Worm (Caenorhabditis elegans): ENCODE data around the gene sra-12.

sra-12 gene

ce11 chrII:10917174-10917573 lies 12.9 kb upstream of the sra-12 start, which contains the start of gene F44F4.10:
F44F4.10 (minus strand) TSS chrII:10917274.
- no peak for TF ChIP-seq ceh-14 (tag; optimal IDR thresholded peaks at IDR 0.05)
- TF ChIP-seq K02D7.2 (tag; optimal IDR thresholded peaks at IDR 0.05): no peak
- TF ChIP-seq sox-4 (tag; optimal IDR thresholded peaks at IDR 0.05): no peak
- TF ChIP-seq sox-2 (GFP tag; IDR thresholded peaks at IDR 0.05): no peak
- no peak for TF ChIP-seq Y22D7AL.16 (tag; optimal IDR thresholded peaks at IDR 0.05)
- no peak for TF ChIP-seq eyg-1 (tag; optimal IDR thresholded peaks at IDR 0.05)
- TF ChIP-seq T23F11.4 (GFP tag; optimal IDR thresholded peaks at IDR 0.05): no peak
- no peak for TF ChIP-seq ceh-48 (tag; optimal IDR thresholded peaks at IDR 0.05)
- no peak for TF ChIP-seq unc-42 (tag; optimal IDR thresholded peaks at IDR 0.05)
- no peak for TF ChIP-seq tbx-7 (tag; optimal IDR thresholded peaks at IDR 0.05)
- TF ChIP-seq madf-2 (tag; optimal IDR thresholded peaks at IDR 0.05): no peak
- TF ChIP-seq pqm-1 (tag; optimal IDR thresholded peaks at IDR 0.05): no peak
- TF ChIP-seq fkh-10 (GFP tag; optimal IDR thresholded peaks at IDR 0.05): no peak
- no peak for TF ChIP-seq unc-3 (GFP tag; conservative IDR thresholded peaks at IDR 0.05)
- no peak for TF ChIP-seq unc-3 (tag; optimal IDR thresholded peaks at IDR 0.05)
- TF ChIP-seq sdc-2 (tag; optimal IDR thresholded peaks at IDR 0.05): no peak
- no peak for TF ChIP-seq pha-2 (tag; optimal IDR thresholded peaks at IDR 0.05)
- no peak for TF ChIP-seq hlh-6 (tag; optimal IDR thresholded peaks at IDR 0.05)
- no peak for TF ChIP-seq ceh-22 (tag; optimal IDR thresholded peaks at IDR 0.05)

- TF ChIP-seq pha-4 (tag; optimal IDR thresholded peaks at IDR 0.05) (no peak), F13H6.1 (tag; optimal IDR thresholded peaks at IDR 0.05) (no peak), ceh-31 (tag; optimal IDR thresholded peaks at IDR 0.05) (no peak), ahr-1 (tag; optimal IDR thresholded peaks at IDR 0.05) (no peak), ceh-14 (tag; optimal IDR thresholded peaks at IDR 0.05) (no peak), ttx-3 (tag; optimal IDR thresholded peaks at IDR 0.05) (no peak), lim-6 (tag; optimal IDR thresholded peaks at IDR 0.05) (no peak), unc-55 (GFP tag; optimal IDR thresholded peaks at IDR 0.05) (no peak), sox-2 (GFP tag; IDR thresholded peaks at IDR 0.05) (no peak), ceh-24 (tag; optimal IDR thresholded peaks at IDR 0.05) (no peak), sox-4 (tag; optimal IDR thresholded peaks at IDR 0.05) (no peak), elt-4 (tag; optimal IDR thresholded peaks at IDR 0.05) (no peak), lin-11 (tag; optimal IDR thresholded peaks at IDR 0.05) (no peak), pha-2 (tag; optimal IDR thresholded peaks at IDR 0.05) (no peak), ceh-18 (tag; optimal IDR thresholded peaks at IDR 0.05) (no peak), ref-2 (tag; optimal IDR thresholded peaks at IDR 0.05) (no peak), pag-3 (tag; optimal IDR thresholded peaks at IDR 0.05; ENCODE audit: borderline replicate concordance) (no peak), ceh-19 (GFP tag; optimal IDR thresholded peaks at IDR 0.05) (no peak), madf-2 (tag; optimal IDR thresholded peaks at IDR 0.05) (no peak)
Measured at ce11 chrII:10915732-10916131, 11.5 kb upstream of the sra-12 start, which contains the start of gene F44F4.9. F44F4.9 (minus strand) TSS chrII:10915832.

ce11 chrII:10914366-10914765 lies 10.1 kb upstream of the sra-12 start, which contains the start of gene F44F4.15:
F44F4.15 (plus strand) TSS chrII:10914666.
- TF ChIP-seq lin-11 (tag; optimal IDR thresholded peaks at IDR 0.05): no peak
- TF ChIP-seq elt-4 (tag; optimal IDR thresholded peaks at IDR 0.05): no peak
- no peak for TF ChIP-seq ceh-31 (tag; optimal IDR thresholded peaks at IDR 0.05)
- no peak for TF ChIP-seq ttx-3 (tag; optimal IDR thresholded peaks at IDR 0.05)
- TF ChIP-seq dve-1 (tag; optimal IDR thresholded peaks at IDR 0.05): no peak
- no peak for TF ChIP-seq ceh-45 (GFP tag; IDR thresholded peaks at IDR 0.05)
- no peak for TF ChIP-seq pha-2 (tag; optimal IDR thresholded peaks at IDR 0.05)
- TF ChIP-seq ceh-34 (tag; optimal IDR thresholded peaks at IDR 0.05): no peak
- TF ChIP-seq nhr-232 (tag; optimal IDR thresholded peaks at IDR 0.05): no peak
- no peak for TF ChIP-seq fkh-6 (tag; optimal IDR thresholded peaks at IDR 0.05)
- TF ChIP-seq unc-55 (GFP tag; optimal IDR thresholded peaks at IDR 0.05): no peak
- TF ChIP-seq K02D7.2 (tag; optimal IDR thresholded peaks at IDR 0.05): no peak
- TF ChIP-seq che-1 (tag; optimal IDR thresholded peaks at IDR 0.05): no peak
- TF ChIP-seq T23F11.4 (GFP tag; optimal IDR thresholded peaks at IDR 0.05): no peak

Data from whole organism, late embryonic.